Fruit fly (Drosophila melanogaster): Measurements from ENCODE around the gene CG3726.

CG3726 gene

DNA sequence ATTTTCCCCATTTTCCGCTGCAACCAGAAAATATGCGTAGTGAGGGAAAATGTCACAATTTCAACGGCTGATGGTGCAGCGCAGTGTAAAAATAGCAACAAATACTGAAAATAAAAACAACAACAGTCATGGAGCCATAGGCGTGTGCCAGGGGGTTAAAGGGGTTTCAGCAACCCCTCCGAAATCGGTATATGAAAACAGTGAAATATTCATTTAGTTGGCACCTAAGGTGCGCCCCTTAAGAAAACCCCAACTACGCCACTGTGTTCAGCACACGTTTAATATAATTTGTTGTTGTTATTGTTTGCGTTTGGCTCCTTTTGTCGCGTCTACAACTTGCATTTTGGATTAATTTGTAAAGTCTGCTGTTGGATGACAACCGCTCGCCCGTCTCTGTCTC, 55.1 kb downstream of the CG3726 start (continued):
- TF ChIP-seq Ets96B (tag; optimal IDR thresholded peaks at IDR 0.05): peak; percentile 70
- TF ChIP-seq CG1621 (tag; optimal IDR thresholded peaks at IDR 0.05): peak; percentile 71
- peak; percentile 63 for TF ChIP-seq cyc (GFP tag; optimal IDR thresholded peaks at IDR 0.05)
- no peak for TF ChIP-seq Eip93F (GFP tag; optimal IDR thresholded peaks at IDR 0.05)
- TF ChIP-seq acj6 (GFP tag; optimal IDR thresholded peaks at IDR 0.05): peak; percentile 66
- TF ChIP-seq CG11902 (GFP tag; optimal IDR thresholded peaks at IDR 0.05): no peak
- peak; percentile 77 for TF ChIP-seq achi (GFP tag; optimal IDR thresholded peaks at IDR 0.05)
- peak; percentile 86 for TF ChIP-seq dac (GFP tag; optimal IDR thresholded peaks at IDR 0.05)
- peak; percentile 94 for TF ChIP-seq CG6163 (GFP tag; IDR thresholded peaks at IDR 0.05)
- peak; percentile 85 for TF ChIP-seq CG8119 (GFP tag; IDR thresholded peaks at IDR 0.05)
- peak; percentile 52 for TF ChIP-seq CG6808 (GFP tag; optimal IDR thresholded peaks at IDR 0.05)
- TF ChIP-seq CG6854 (GFP tag; optimal IDR thresholded peaks at IDR 0.05): no peak
- TF ChIP-seq lz (GFP tag; optimal IDR thresholded peaks at IDR 0.05): peak; percentile 59
- peak; percentile 50 for TF ChIP-seq spab (GFP tag; optimal IDR thresholded peaks at IDR 0.05)
- TF ChIP-seq Sox15 (GFP tag; optimal IDR thresholded peaks at IDR 0.05): peak; percentile 35
- peak; percentile 51 for TF ChIP-seq svp (GFP tag)
- TF ChIP-seq esn (GFP tag; optimal IDR thresholded peaks at IDR 0.05): peak; percentile 59
- peak; percentile 49 for TF ChIP-seq Smox (GFP tag; optimal IDR thresholded peaks at IDR 0.05)
- peak; percentile 41 for TF ChIP-seq Sox102F (GFP tag; optimal IDR thresholded peaks at IDR 0.05)
- peak; percentile 56 for TF ChIP-seq CG6792 (GFP tag; optimal IDR thresholded peaks at IDR 0.05)
- peak; percentile 21 for TF ChIP-seq Hr38 (GFP tag; optimal IDR thresholded peaks at IDR 0.05)
- peak; percentile 67 for TF ChIP-seq CG31627 (GFP tag; optimal IDR thresholded peaks at IDR 0.05)
- peak; percentile 36 for TF ChIP-seq CG8319 (GFP tag; optimal IDR thresholded peaks at IDR 0.05)
- peak; percentile 40 for TF ChIP-seq CG11762 (GFP tag; optimal IDR thresholded peaks at IDR 0.05; ENCODE audit: insufficient read depth)
- peak; percentile 78 for TF ChIP-seq CG4318 (GFP tag; optimal IDR thresholded peaks at IDR 0.05)
- TF ChIP-seq dsx (GFP tag; optimal IDR thresholded peaks at IDR 0.05; ENCODE audit: poor library complexity, severe bottlenecking): peak; percentile 51
- TF ChIP-seq CG10669 (GFP tag; optimal IDR thresholded peaks at IDR 0.05): peak; percentile 66
- TF ChIP-seq CG3919 (GFP tag; optimal IDR thresholded peaks at IDR 0.05): peak; percentile 75

dm6 chrX:5973389-5974025, 56.6 kb downstream of the CG3726 start:
- peak; percentile 77 for TF ChIP-seq CG3919 (GFP tag; optimal IDR thresholded peaks at IDR 0.05)
- TF ChIP-seq Hr39 (GFP tag; optimal IDR thresholded peaks at IDR 0.05): peak; percentile 72
- peak; percentile 66 for TF ChIP-seq fd59A (GFP tag; optimal IDR thresholded peaks at IDR 0.05)
- TF ChIP-seq CG34406 (GFP tag; optimal IDR thresholded peaks at IDR 0.05): peak; percentile 68
- 0 out of 2 replicates have a peak, but pooled peaks have one; percentile 13 for TF ChIP-seq CG11294 (GFP tag; IDR thresholded peaks at IDR 0.05)
- TF ChIP-seq CG7368 (GFP tag; optimal IDR thresholded peaks at IDR 0.05): peak; percentile 47
- TF ChIP-seq Smox (GFP tag; optimal IDR thresholded peaks at IDR 0.05): peak; percentile 73
- peak; percentile 16 for TF ChIP-seq Lpt (GFP tag; optimal IDR thresholded peaks at IDR 0.05)
- TF ChIP-seq achi (GFP tag; optimal IDR thresholded peaks at IDR 0.05): peak; percentile 74
- TF ChIP-seq fkh (GFP tag; optimal IDR thresholded peaks at IDR 0.05): no peak
- TF ChIP-seq svp (GFP tag): peak; percentile 79
- peak; percentile 70 for TF ChIP-seq CG1621 (tag; optimal IDR thresholded peaks at IDR 0.05)
- no peak for TF ChIP-seq Eip93F (GFP tag; optimal IDR thresholded peaks at IDR 0.05)
- TF ChIP-seq CG11762 (GFP tag; optimal IDR thresholded peaks at IDR 0.05; ENCODE audit: insufficient read depth): peak; percentile 58
- TF ChIP-seq CG11902 (GFP tag; optimal IDR thresholded peaks at IDR 0.05): peak; percentile 34
- peak; percentile 81 for TF ChIP-seq topi (GFP tag; optimal IDR thresholded peaks at IDR 0.05)
- peak; percentile 67 for TF ChIP-seq CG3032 (tag; optimal IDR thresholded peaks at IDR 0.05)
- peak; percentile 65 for TF ChIP-seq CG6808 (GFP tag; optimal IDR thresholded peaks at IDR 0.05)
- TF ChIP-seq Hr38 (GFP tag; optimal IDR thresholded peaks at IDR 0.05): no peak
- TF ChIP-seq ss (GFP tag; optimal IDR thresholded peaks at IDR 0.05): peak in 1 of 2 experiments; percentile 33
- TF ChIP-seq pdm3 (GFP tag; optimal IDR thresholded peaks at IDR 0.05): peak; percentile 77
- peak; percentile 76 for TF ChIP-seq CG31627 (GFP tag; optimal IDR thresholded peaks at IDR 0.05)
- peak; percentile 31 for TF ChIP-seq CG9139 (GFP tag; optimal IDR thresholded peaks at IDR 0.05)
- TF ChIP-seq acj6 (GFP tag; optimal IDR thresholded peaks at IDR 0.05): peak; percentile 75
- peak; percentile 65 for TF ChIP-seq net (GFP tag; optimal IDR thresholded peaks at IDR 0.05)
- TF ChIP-seq CG32006 (GFP tag; optimal IDR thresholded peaks at IDR 0.05): peak; percentile 68
- TF ChIP-seq CG6163 (GFP tag; IDR thresholded peaks at IDR 0.05): peak; percentile 93
- peak; percentile 66 for TF ChIP-seq CG15336 (GFP tag; IDR thresholded peaks at IDR 0.05)
- peak; percentile 37 for TF ChIP-seq fd85E (GFP tag; optimal IDR thresholded peaks at IDR 0.05)
- TF ChIP-seq dsx (GFP tag; optimal IDR thresholded peaks at IDR 0.05; ENCODE audit: poor library complexity, severe bottlenecking): peak; percentile 56
- peak; percentile 35 for TF ChIP-seq Blimp-1 (GFP tag; optimal IDR thresholded peaks at IDR 0.05)
- peak; percentile 5 for TF ChIP-seq Eip75B (GFP tag; optimal IDR thresholded peaks at IDR 0.05)
- peak; percentile 67 for TF ChIP-seq Ets21C (GFP tag; optimal IDR thresholded peaks at IDR 0.05)

Measured in whole organism, prepupa.